Worm (Caenorhabditis elegans) whole organism, midembryonic: ENCODE results near the gene inft-2.

Experiments used
- flt-1 ChIP-seq: fragments of 200-800 bp; sonication (Bioruptor generic); IDR thresholded peaks from 2 replicates; pipeline ENCODE4 v1.3.6; 2022; ENCODE audit warnings: missing genetic modification characterization, missing compliant biosample characterization
- klf-2 ChIP-seq: fragments of 200-800 bp; sonication (Bioruptor generic); conservative IDR thresholded peaks from 2 replicates; pipeline ENCODE4 v1.3.6; 2022; ENCODE audit warnings: missing genetic modification reagents, missing genetic modification characterization, missing compliant biosample characterization
- ref-1 ChIP-seq: fragments of 200-800 bp; sonication (Bioruptor generic); conservative IDR thresholded peaks from 2 replicates; pipeline ENCODE4 v1.3.6; 2022; ENCODE audit warnings: missing genetic modification reagents, missing genetic modification characterization, missing compliant biosample characterization
- tab-1 ChIP-seq: fragments of 200-800 bp; sonication (Bioruptor generic); IDR thresholded peaks from 2 replicates; pipeline ENCODE4 v1.3.6; 2022; ENCODE audit warnings: missing genetic modification characterization, missing compliant biosample characterization

- no peak for TF ChIP-seq flt-1 (GFP tag; lab: Robert Waterston, UW)
- TF ChIP-seq tab-1 (GFP tag; lab: Robert Waterston, UW): no peak
- TF ChIP-seq ref-1 (GFP tag; lab: Robert Waterston, UW): no peak
- TF ChIP-seq klf-2 (GFP tag; lab: Robert Waterston, UW): no peak
These were observed 4.6 kb downstream of the inft-2 start for ce11 chrV:13006754-13007153.
